Worm (Caenorhabditis elegans): ENCODE measurements around the gene H40L08.9.

DNA sequence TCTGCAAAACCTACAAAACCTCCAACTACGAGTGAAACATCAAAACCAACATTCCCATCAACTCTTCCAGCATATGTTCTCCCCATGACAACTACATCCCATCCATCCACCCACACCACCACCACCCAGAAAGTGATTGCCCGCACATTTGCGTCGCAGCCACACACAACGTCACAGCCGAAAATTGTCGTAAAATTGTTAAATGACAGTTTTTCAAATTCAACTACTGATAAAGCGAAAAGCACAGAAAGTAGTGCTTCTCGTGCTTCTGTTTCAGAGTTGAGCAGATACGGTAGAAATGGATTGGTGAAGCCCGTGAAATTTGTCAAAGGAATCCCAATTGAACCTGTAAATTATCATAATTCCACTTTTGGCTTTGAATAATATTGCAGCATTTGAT lies 11.5 kb upstream of the H40L08.9 start:
- TF ChIP-seq ztf-11 (tag; optimal IDR thresholded peaks at IDR 0.05) (no peak), fkh-10 (GFP tag; optimal IDR thresholded peaks at IDR 0.05) (no peak), lin-39 (tag; optimal IDR thresholded peaks at IDR 0.05) (no peak), egl-27 (tag; optimal IDR thresholded peaks at IDR 0.05) (no peak), unc-86 (tag; optimal IDR thresholded peaks at IDR 0.05) (no peak), nhr-28 (tag; optimal IDR thresholded peaks at IDR 0.05) (no peak), Y116A8C.19 (tag; optimal IDR thresholded peaks at IDR 0.05; ENCODE audit: borderline replicate concordance) (no peak), efl-1 (optimal IDR thresholded peaks at IDR 0.05) (no peak), efl-1 (GFP tag; optimal IDR thresholded peaks at IDR 0.05 in 1 of 2) (no peak), skn-1 (tag; optimal IDR thresholded peaks at IDR 0.05) (no peak), elt-2 (tag; optimal IDR thresholded peaks at IDR 0.05) (no peak), lsy-2 (tag; optimal IDR thresholded peaks at IDR 0.05) (no peak)

Data from whole organism, L1 larva.